Worm (Caenorhabditis elegans) whole organism, early embryonic: ENCODE results near the gene Y69H2.1.

Experiments
- B0310.2 ChIP-seq: sonication (generic microtip); optimal IDR thresholded peaks from 2 replicates; lab custom pipeline; 2016; ENCODE audit warnings: mild to moderate bottlenecking, missing genetic modification characterization, missing compliant biosample characterization
- F13C5.2 ChIP-seq: sonication (generic microtip); optimal IDR thresholded peaks from 2 replicates; lab custom pipeline; 2017; ENCODE audit warnings: mild to moderate bottlenecking, missing genetic modification characterization, inconsistent platforms, missing compliant biosample characterization
- aly-1 ChIP-seq: sonication (generic microtip); optimal IDR thresholded peaks from 2 replicates; lab custom pipeline; 2016; ENCODE audit warnings: missing genetic modification characterization, missing compliant biosample characterization
- ama-1 ChIP-seq: fragments of 150-350 bp; optimal IDR thresholded peaks from 2 replicates; lab custom pipeline; 2014
- ceh-13 ChIP-seq: fragments of 200-800 bp; sonication (Bioruptor generic); optimal IDR thresholded peaks from 2 replicates; lab custom pipeline; 2018; ENCODE audit warnings: mild to moderate bottlenecking, missing genetic modification characterization, missing compliant biosample characterization
- ceh-36 ChIP-seq: sonication (generic microtip); optimal IDR thresholded peaks from 2 replicates; lab custom pipeline; 2016; ENCODE audit warnings: missing genetic modification characterization, inconsistent platforms, missing compliant biosample characterization
- ets-7 ChIP-seq: sonication (generic microtip); optimal IDR thresholded peaks from 2 replicates; lab custom pipeline; 2016; ENCODE audit warnings: missing genotype, missing genetic modification characterization, missing compliant biosample characterization
- flt-1 ChIP-seq: fragments of 200-800 bp; sonication (Bioruptor generic); IDR thresholded peaks from 2 replicates; pipeline ENCODE4 v1.3.6; 2022; ENCODE audit warnings: missing genetic modification characterization, missing compliant biosample characterization
- hmbx-1 ChIP-seq: sonication (generic microtip); optimal IDR thresholded peaks from 2 replicates; lab custom pipeline; 2016; ENCODE audit warnings: mild to moderate bottlenecking, missing genetic modification characterization, missing compliant biosample characterization
- hmg-4 ChIP-seq: fragments of 200-800 bp; sonication (Bioruptor generic); optimal IDR thresholded peaks from 2 replicates; lab custom pipeline; 2018; ENCODE audit warnings: mild to moderate bottlenecking, missing genetic modification characterization, missing compliant biosample characterization
- hnd-1 ChIP-seq: sonication (generic microtip); optimal IDR thresholded peaks from 2 replicates; lab custom pipeline; 2016; ENCODE audit warnings: missing genetic modification characterization, missing compliant biosample characterization
- pes-1 ChIP-seq: fragments of 200-800 bp; sonication (Bioruptor generic); IDR thresholded peaks from 2 replicates; pipeline ENCODE4 v1.3.6; 2022; ENCODE audit warnings: missing genetic modification reagents, missing genetic modification characterization, missing compliant biosample characterization
- scrt-1 ChIP-seq: fragments of 200-800 bp; sonication (Bioruptor generic); IDR thresholded peaks from 2 replicates; pipeline ENCODE4 v1.3.6; 2022; ENCODE audit warnings: missing genetic modification characterization, missing compliant biosample characterization
- sea-1 ChIP-seq: fragments of 200-800 bp; sonication (Bioruptor generic); conservative IDR thresholded peaks from 2 replicates; pipeline ENCODE4 v1.3.6; 2022; ENCODE audit warnings: missing genetic modification characterization, missing compliant biosample characterization
- tbx-11 ChIP-seq: fragments of 200-800 bp; sonication (Bioruptor generic); IDR thresholded peaks from 2 replicates; pipeline ENCODE4 v1.3.6; 2022; ENCODE audit warnings: missing genetic modification characterization, missing compliant biosample characterization
- tbx-37 ChIP-seq: fragments of 200-800 bp; sonication (Bioruptor generic); conservative IDR thresholded peaks from 2 replicates; pipeline ENCODE4 v1.3.6; 2022; ENCODE audit warnings: missing genetic modification reagents, missing genetic modification characterization, missing compliant biosample characterization
- tra-4 ChIP-seq: sonication (generic microtip); optimal IDR thresholded peaks from 2 replicates; lab custom pipeline; 2017; ENCODE audit warnings: missing genetic modification characterization, missing compliant biosample characterization

The Y69H2.1 gene

ce11 chrV:18628907-18629306 lies 6.5 kb upstream of the Y69H2.1 start:
- TF ChIP-seq hmg-4 (GFP tag; lab: Kevin White, UChicago) (no peak), flt-1 (GFP tag; lab: Robert Waterston, UW) (no peak), hnd-1 (tag; lab: Kevin White, UChicago) (no peak), sea-1 (GFP tag; lab: Robert Waterston, UW) (no peak), tra-4 (no peak), ceh-13 (GFP tag; lab: Kevin White, UChicago) (no peak), F13C5.2 (tag; lab: Kevin White, UChicago) (no peak), scrt-1 (GFP tag; lab: Robert Waterston, UW) (no peak), tbx-11 (GFP tag; lab: Robert Waterston, UW) (no peak), tbx-37 (GFP tag; lab: Robert Waterston, UW) (no peak), hmbx-1 (tag; lab: Kevin White, UChicago) (no peak), B0310.2 (tag; lab: Kevin White, UChicago) (no peak), pes-1 (no peak), ceh-36 (tag; lab: Kevin White, UChicago) (no peak), aly-1 (tag; lab: Kevin White, UChicago) (no peak), ama-1 (lab: Kevin White, UChicago) (no peak), ets-7 (tag; lab: Kevin White, UChicago) (no peak)

ce11 chrV:18627445-18627844 lies 5.1 kb upstream of the Y69H2.1 start:
- no peak for TF ChIP-seq hnd-1 (tag; lab: Kevin White, UChicago)
- TF ChIP-seq hmbx-1 (tag; lab: Kevin White, UChicago) = no peak
- TF ChIP-seq tbx-11 (GFP tag; lab: Robert Waterston, UW) = no peak
- TF ChIP-seq tra-4 = no peak
- no peak for TF ChIP-seq hmg-4 (GFP tag; lab: Kevin White, UChicago)
- no peak for TF ChIP-seq tbx-37 (GFP tag; lab: Robert Waterston, UW)
- no peak for TF ChIP-seq flt-1 (GFP tag; lab: Robert Waterston, UW)
- no peak for TF ChIP-seq aly-1 (tag; lab: Kevin White, UChicago)
- no peak for TF ChIP-seq sea-1 (GFP tag; lab: Robert Waterston, UW)
- no peak for TF ChIP-seq ets-7 (tag; lab: Kevin White, UChicago)
- no peak for TF ChIP-seq B0310.2 (tag; lab: Kevin White, UChicago)
- no peak for TF ChIP-seq ceh-36 (tag; lab: Kevin White, UChicago)
- TF ChIP-seq F13C5.2 (tag; lab: Kevin White, UChicago) = no peak
- no peak for TF ChIP-seq ama-1 (lab: Kevin White, UChicago)
- TF ChIP-seq pes-1 = no peak
- TF ChIP-seq scrt-1 (GFP tag; lab: Robert Waterston, UW) = no peak
- TF ChIP-seq ceh-13 (GFP tag; lab: Kevin White, UChicago) = no peak

DNA sequence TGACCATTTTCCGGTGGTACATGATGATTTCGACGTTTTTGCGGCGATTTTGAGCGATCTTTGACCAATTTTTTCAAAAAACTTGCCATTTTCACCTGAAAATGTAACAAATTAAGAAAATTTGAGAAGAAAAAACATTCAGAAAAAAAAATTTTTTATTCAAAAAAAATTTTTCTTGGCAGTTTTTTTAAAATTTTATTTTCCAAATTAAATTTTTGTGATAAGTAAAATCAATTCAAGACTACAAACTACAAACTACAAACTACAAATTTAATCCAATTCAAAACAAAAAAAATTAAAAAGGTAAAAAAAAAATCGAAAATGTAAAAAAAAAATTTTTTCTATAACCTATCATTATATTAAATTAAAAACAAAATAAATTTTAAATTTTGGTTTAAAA lies 4.4 kb upstream of the Y69H2.1 start, which contains the start of gene Y69H2.15:
Gene Y69H2.15, minus strand, starts transcription at position 101 of the 400 bp plus-strand sequence.
- TF ChIP-seq B0310.2 (tag; lab: Kevin White, UChicago) (no peak), flt-1 (GFP tag; lab: Robert Waterston, UW) (no peak), ets-7 (tag; lab: Kevin White, UChicago) (no peak), ceh-36 (tag; lab: Kevin White, UChicago) (no peak), scrt-1 (GFP tag; lab: Robert Waterston, UW) (no peak), F13C5.2 (tag; lab: Kevin White, UChicago) (no peak), sea-1 (GFP tag; lab: Robert Waterston, UW) (no peak), hmbx-1 (tag; lab: Kevin White, UChicago) (no peak), tbx-37 (GFP tag; lab: Robert Waterston, UW) (no peak), ama-1 (lab: Kevin White, UChicago) (no peak), tra-4 (no peak), hnd-1 (tag; lab: Kevin White, UChicago) (no peak), tbx-11 (GFP tag; lab: Robert Waterston, UW) (no peak), pes-1 (no peak), aly-1 (tag; lab: Kevin White, UChicago) (no peak), ceh-13 (GFP tag; lab: Kevin White, UChicago) (no peak)

ce11 chrV:18616287-18616686 lies 6.1 kb downstream of the Y69H2.1 start, which contains the start of gene nhr-70:
Gene nhr-70 (plus strand): TSS chrV:18616587.
- TF ChIP-seq tbx-11 (GFP tag; lab: Robert Waterston, UW) = no peak
- TF ChIP-seq tra-4 = no peak
- no peak for TF ChIP-seq scrt-1 (GFP tag; lab: Robert Waterston, UW)
- no peak for TF ChIP-seq hnd-1 (tag; lab: Kevin White, UChicago)
- TF ChIP-seq aly-1 (tag; lab: Kevin White, UChicago) = no peak
- TF ChIP-seq B0310.2 (tag; lab: Kevin White, UChicago) = no peak
- no peak for TF ChIP-seq sea-1 (GFP tag; lab: Robert Waterston, UW)
- TF ChIP-seq hmbx-1 (tag; lab: Kevin White, UChicago) = no peak
- no peak for TF ChIP-seq flt-1 (GFP tag; lab: Robert Waterston, UW)
- TF ChIP-seq pes-1 = no peak
- TF ChIP-seq F13C5.2 (tag; lab: Kevin White, UChicago) = no peak
- no peak for TF ChIP-seq ama-1 (lab: Kevin White, UChicago)
- TF ChIP-seq tbx-37 (GFP tag; lab: Robert Waterston, UW) = no peak
- no peak for TF ChIP-seq hmg-4 (GFP tag; lab: Kevin White, UChicago)
- TF ChIP-seq ets-7 (tag; lab: Kevin White, UChicago) = no peak
- no peak for TF ChIP-seq ceh-13 (GFP tag; lab: Kevin White, UChicago)
- no peak for TF ChIP-seq ceh-36 (tag; lab: Kevin White, UChicago)

ce11 chrV:18614498-18614897 lies 7.9 kb downstream of the Y69H2.1 start:
- no peak for TF ChIP-seq tbx-11 (GFP tag; lab: Robert Waterston, UW)
- TF ChIP-seq tbx-37 (GFP tag; lab: Robert Waterston, UW) = no peak
- TF ChIP-seq F13C5.2 (tag; lab: Kevin White, UChicago) = no peak
- TF ChIP-seq aly-1 (tag; lab: Kevin White, UChicago) = no peak
- no peak for TF ChIP-seq ceh-36 (tag; lab: Kevin White, UChicago)
- TF ChIP-seq B0310.2 (tag; lab: Kevin White, UChicago) = no peak
- TF ChIP-seq ets-7 (tag; lab: Kevin White, UChicago) = no peak

DNA sequence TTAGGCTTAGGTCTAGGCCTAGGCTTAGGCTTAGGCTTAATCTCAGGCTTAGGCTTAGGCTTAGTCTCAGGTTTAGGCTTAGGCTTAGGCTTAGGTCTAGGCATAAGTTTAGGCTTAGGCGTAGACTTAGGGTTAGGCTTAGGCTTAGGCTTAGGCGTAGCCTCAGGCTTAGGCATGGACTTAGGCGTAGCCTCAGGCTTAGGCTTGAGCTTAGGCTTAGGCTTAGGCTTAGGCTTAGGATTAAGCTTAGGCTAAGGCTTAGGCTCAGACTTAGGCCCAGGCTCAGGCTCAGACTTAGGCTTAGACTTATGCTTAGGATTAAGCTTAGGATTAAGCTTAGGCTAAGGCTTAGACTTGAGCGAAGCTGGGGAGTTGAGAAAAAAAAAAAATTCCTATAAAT lies 9.2 kb downstream of the Y69H2.1 start:
- TF ChIP-seq scrt-1 (GFP tag; lab: Robert Waterston, UW) = no peak
- peak; percentile 96 for TF ChIP-seq ceh-36 (tag; lab: Kevin White, UChicago)
- TF ChIP-seq hmbx-1 (tag; lab: Kevin White, UChicago) = no peak
- no peak for TF ChIP-seq flt-1 (GFP tag; lab: Robert Waterston, UW)
- no peak for TF ChIP-seq tbx-37 (GFP tag; lab: Robert Waterston, UW)
